Worm (Caenorhabditis elegans) whole organism, mixed stage, embryonic: Measurements from ENCODE around the gene cdr-1.
"Not testable (repeated sequence)": the region's sequence is repeated elsewhere in the genome, so short reads cannot be mapped to it uniquely, and the experiment has no call there.

Source experiments
- bed-3 ChIP-seq: fragments of 200-800 bp; sonication (Bioruptor generic); optimal IDR thresholded peaks from 3 replicates; lab custom pipeline; 2018; ENCODE audit warnings: mild to moderate bottlenecking, missing genetic modification characterization, moderate library complexity, missing compliant biosample characterization
- blmp-1 ChIP-seq: fragments of 150-350 bp; optimal IDR thresholded peaks from 2 replicates; lab custom pipeline; 2014; ENCODE audit warnings: missing biosample characterization, missing genetic modification characterization
- ceh-43 ChIP-seq: fragments of 200-800 bp; sonication (Bioruptor generic); optimal IDR thresholded peaks from 2 replicates; lab custom pipeline; 2018; ENCODE audit warnings: mild to moderate bottlenecking, missing genetic modification characterization, moderate library complexity, missing compliant biosample characterization
- ceh-83 ChIP-seq: fragments of 200-800 bp; sonication (Bioruptor generic); optimal IDR thresholded peaks from 2 replicates; lab custom pipeline; 2018; ENCODE audit warnings: mild to moderate bottlenecking, missing genetic modification characterization, missing compliant biosample characterization
- ces-1 ChIP-seq: fragments of 150-350 bp; optimal IDR thresholded peaks from 2 replicates; lab custom pipeline; 2014; ENCODE audit warnings: missing biosample characterization, missing genetic modification reagents, missing genetic modification characterization
- drap-1 ChIP-seq: fragments of 200-800 bp; sonication (Bioruptor generic); optimal IDR thresholded peaks from 3 replicates; lab custom pipeline; 2018; ENCODE audit warnings: mild to moderate bottlenecking, missing genetic modification characterization, missing compliant biosample characterization
- elt-1 ChIP-seq: sonication (generic microtip); optimal IDR thresholded peaks from 2 replicates; lab custom pipeline; 2017; ENCODE audit warnings: missing genetic modification characterization, mild to moderate bottlenecking, missing compliant biosample characterization, antibody characterized with exemption, moderate library complexity, borderline replicate concordance; ENCODE audit not compliant: insufficient read depth
- flh-1 ChIP-seq: fragments of 200-800 bp; sonication (Bioruptor generic); optimal IDR thresholded peaks from 2 replicates; lab custom pipeline; 2018; ENCODE audit warnings: mild to moderate bottlenecking, missing genetic modification characterization, moderate library complexity, missing compliant biosample characterization
- ham-2 ChIP-seq: fragments of 200-800 bp; sonication (Bioruptor generic); optimal IDR thresholded peaks from 2 replicates; lab custom pipeline; 2018; ENCODE audit warnings: mild to moderate bottlenecking, missing genetic modification characterization, missing compliant biosample characterization
- hlh-1 ChIP-seq: fragments of 150-350 bp; optimal IDR thresholded peaks from 2 replicates; lab custom pipeline; 2014; ENCODE audit warnings: missing biosample characterization, missing genetic modification reagents, missing genetic modification characterization
- lin-13 ChIP-seq: fragments of 150-350 bp; optimal IDR thresholded peaks from 2 replicates; lab custom pipeline; 2014; ENCODE audit warnings: missing biosample characterization, missing genetic modification characterization
- lin-32 ChIP-seq: fragments of 200-800 bp; sonication (Bioruptor generic); optimal IDR thresholded peaks from 2 replicates; lab custom pipeline; 2018; ENCODE audit warnings: mild to moderate bottlenecking, missing genetic modification characterization, missing compliant biosample characterization
- lsy-2 ChIP-seq: fragments of 150-350 bp; optimal IDR thresholded peaks from 2 replicates; lab custom pipeline; 2014; ENCODE audit warnings: missing biosample characterization, missing genetic modification characterization
- mab-5 ChIP-seq: fragments of 150-350 bp; optimal IDR thresholded peaks from 2 replicates; lab custom pipeline; 2014; ENCODE audit warnings: missing biosample characterization, missing genetic modification characterization
- nhr-12 ChIP-seq: fragments of 150-350 bp; optimal IDR thresholded peaks from 2 replicates; lab custom pipeline; 2014; ENCODE audit warnings: missing biosample characterization, missing genetic modification characterization
- nhr-237 ChIP-seq: fragments of 150-350 bp; optimal IDR thresholded peaks from 2 replicates; lab custom pipeline; 2014; ENCODE audit warnings: missing biosample characterization, missing genetic modification characterization
- nhr-28 ChIP-seq: fragments of 150-350 bp; optimal IDR thresholded peaks from 2 replicates; lab custom pipeline; 2014; ENCODE audit warnings: missing biosample characterization, missing genetic modification characterization
- nhr-76 ChIP-seq: sonication (generic microtip); optimal IDR thresholded peaks from 2 replicates; lab custom pipeline; 2017; ENCODE audit warnings: missing biosample characterization, missing genetic modification characterization
- pha-4 ChIP-seq: fragments of 150-350 bp; optimal IDR thresholded peaks from 2 replicates; lab custom pipeline; 2018; ENCODE audit warnings: missing biosample characterization, missing genetic modification reagents, missing genetic modification characterization
- sem-2 ChIP-seq: fragments of 200-800 bp; sonication (Bioruptor generic); optimal IDR thresholded peaks from 2 replicates; lab custom pipeline; 2018; ENCODE audit warnings: mild to moderate bottlenecking, missing genetic modification characterization, missing compliant biosample characterization
- snpc-4 ChIP-seq: fragments of 150-350 bp; optimal IDR thresholded peaks from 2 replicates; lab custom pipeline; 2014; ENCODE audit warnings: missing biosample characterization, missing genetic modification characterization
- sptf-1 ChIP-seq: sonication (generic microtip); optimal IDR thresholded peaks from 2 replicates; lab custom pipeline; 2017; ENCODE audit warnings: mild to moderate bottlenecking, missing genetic modification characterization, moderate library complexity, missing compliant biosample characterization
- tbx-8 ChIP-seq: fragments of 200-800 bp; sonication (Bioruptor generic); optimal IDR thresholded peaks from 2 replicates; lab custom pipeline; 2018; ENCODE audit warnings: mild to moderate bottlenecking, missing genetic modification characterization, moderate library complexity, missing compliant biosample characterization
- unc-120 ChIP-seq: sonication (generic microtip); optimal IDR thresholded peaks from 2 replicates; lab custom pipeline; 2017; ENCODE audit warnings: missing genetic modification characterization, missing compliant biosample characterization; ENCODE audit not compliant: poor library complexity, severe bottlenecking
- unc-39 ChIP-seq: fragments of 150-350 bp; optimal IDR thresholded peaks from 2 replicates; lab custom pipeline; 2014; ENCODE audit warnings: missing biosample characterization, missing genetic modification characterization
- unc-62 ChIP-seq: fragments of 150-350 bp; optimal IDR thresholded peaks from 2 replicates; lab custom pipeline; 2014; ENCODE audit warnings: missing biosample characterization, missing genetic modification reagents, missing genetic modification characterization
- zip-8 ChIP-seq: fragments of 150-350 bp; optimal IDR thresholded peaks from 2 replicates; lab custom pipeline; 2014; ENCODE audit warnings: missing biosample characterization, missing genetic modification characterization
- ztf-11 ChIP-seq: fragments of 150-350 bp; optimal IDR thresholded peaks from 2 replicates; lab custom pipeline; 2014; ENCODE audit warnings: missing biosample characterization, missing genetic modification characterization

Gene cdr-1

ce11 chrV:15924307-15924706 lies 3.2 kb downstream of the cdr-1 start, which contains the start of gene nhr-108:
Gene nhr-108, minus strand, starts transcription at chrV:15924472.
- no peak for TF ChIP-seq zip-8 (tag; lab: Kevin White, UChicago)
- TF ChIP-seq ceh-83, result no peak
- TF ChIP-seq snpc-4 (tag; lab: Kevin White, UChicago), result no peak
- no peak for TF ChIP-seq unc-62 (GFP tag; lab: Kevin White, UChicago)
- TF ChIP-seq ham-2 (GFP tag; lab: Kevin White, UChicago), result no peak
- no peak for TF ChIP-seq nhr-237 (tag; lab: Kevin White, UChicago)
- TF ChIP-seq lin-32 (GFP tag; lab: Kevin White, UChicago), result no peak
- TF ChIP-seq lin-13 (tag; lab: Kevin White, UChicago), result no peak

- TF ChIP-seq unc-62 (GFP tag; lab: Kevin White, UChicago), result no peak
- TF ChIP-seq ham-2 (GFP tag; lab: Kevin White, UChicago), result no peak
- no peak for TF ChIP-seq ztf-11 (tag; lab: Kevin White, UChicago)
- no peak for TF ChIP-seq ceh-43
- no peak for TF ChIP-seq pha-4
- TF ChIP-seq hlh-1, result no peak
- no peak for TF ChIP-seq ceh-83
Measured at ce11 chrV:15928325-15928724, 7.2 kb downstream of the cdr-1 start, which contains the start of gene pzf-1. Gene pzf-1, minus strand, starts transcription at chrV:15928425.

DNA sequence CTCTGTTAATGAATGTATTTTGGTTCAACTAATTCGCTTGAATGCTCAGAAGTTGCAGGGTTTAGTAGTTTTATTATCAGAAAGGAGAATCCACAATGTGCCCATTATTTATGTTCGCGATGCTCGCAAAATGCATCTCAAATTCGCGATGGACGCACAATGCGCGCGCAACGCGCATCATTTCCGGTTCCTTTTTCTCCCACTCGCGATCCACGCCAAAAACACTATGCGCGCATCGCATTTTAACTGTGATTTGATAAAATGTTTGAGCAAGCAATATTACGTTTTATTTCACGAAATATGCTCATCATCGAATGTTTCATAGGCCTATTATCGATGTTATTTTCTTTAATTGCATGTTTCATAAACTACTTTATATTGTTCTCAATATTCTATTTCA lies 8.8 kb downstream of the cdr-1 start, which contains the start of gene srbc-77:
Gene srbc-77 (plus strand): TSS at position 301 of the 400 bp plus-strand sequence.
- TF ChIP-seq nhr-76 (tag; lab: Kevin White, UChicago); tbx-8 (GFP tag; lab: Kevin White, UChicago); nhr-12: not testable (repeated sequence)

ce11 chrV:15932390-15932789 lies 11.3 kb downstream of the cdr-1 start, which contains the start of gene srw-26:
Gene srw-26, minus strand, starts transcription at chrV:15932490.
- TF ChIP-seq pha-4 (no peak), ces-1 (GFP tag; lab: Kevin White, UChicago) (no peak), ceh-43 (no peak), elt-1 (tag; lab: Kevin White, UChicago) (no peak), flh-1 (no peak), snpc-4 (tag; lab: Kevin White, UChicago) (no peak), nhr-28 (tag; lab: Kevin White, UChicago) (no peak), mab-5 (tag; lab: Kevin White, UChicago) (no peak), bed-3 (no peak), unc-120 (tag; lab: Kevin White, UChicago) (no peak), drap-1 (GFP tag; lab: Kevin White, UChicago) (no peak)
- TF ChIP-seq, all 35 proteins: peak for 0

ce11 chrV:15940254-15940653 lies 19.1 kb downstream of the cdr-1 start, which contains the start of gene srw-55:
Gene srw-55, minus strand, starts transcription at chrV:15940354.
- no peak for TF ChIP-seq blmp-1 (tag; lab: Kevin White, UChicago)
- TF ChIP-seq ham-2 (GFP tag; lab: Kevin White, UChicago), result no peak
- TF ChIP-seq unc-62 (GFP tag; lab: Kevin White, UChicago), result no peak
- no peak for TF ChIP-seq ceh-83
- TF ChIP-seq unc-39 (tag; lab: Kevin White, UChicago), result no peak
- TF ChIP-seq lsy-2 (tag; lab: Kevin White, UChicago), result no peak
- TF ChIP-seq lin-32 (GFP tag; lab: Kevin White, UChicago), result no peak
- no peak for TF ChIP-seq sem-2 (GFP tag; lab: Kevin White, UChicago)
- TF ChIP-seq unc-120 (tag; lab: Kevin White, UChicago), result no peak
- no peak for TF ChIP-seq pha-4
- no peak for TF ChIP-seq sptf-1 (tag; lab: Kevin White, UChicago)

DNA sequence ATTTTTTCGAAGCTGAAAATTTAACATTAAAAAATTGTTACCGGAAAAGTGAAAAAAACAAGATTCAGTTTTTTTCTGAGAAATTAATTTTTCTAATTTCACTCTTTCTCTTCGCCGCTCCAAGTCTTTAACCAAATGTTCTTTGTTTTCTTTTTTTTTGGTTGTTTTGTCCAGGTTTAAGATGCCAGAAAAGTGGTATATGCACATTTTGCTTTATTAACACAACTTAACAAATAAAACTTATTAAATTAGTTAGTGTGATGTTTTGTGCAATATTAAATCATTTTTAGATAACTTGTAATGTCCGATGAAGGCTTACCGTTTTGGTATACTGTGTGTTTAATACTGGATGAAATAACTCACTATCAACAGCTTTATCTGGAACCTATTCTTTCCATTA lies 22.0 kb downstream of the cdr-1 start, which contains the start of gene srw-53:
Gene srw-53 (plus strand): TSS at position 301 of the 400 bp plus-strand sequence.
- no peak for TF ChIP-seq unc-120 (tag; lab: Kevin White, UChicago)
- TF ChIP-seq snpc-4 (tag; lab: Kevin White, UChicago), result no peak
- TF ChIP-seq unc-39 (tag; lab: Kevin White, UChicago), result no peak
- no peak for TF ChIP-seq elt-1 (tag; lab: Kevin White, UChicago)
- no peak for TF ChIP-seq ces-1 (GFP tag; lab: Kevin White, UChicago)
- TF ChIP-seq ceh-43, result no peak
- TF ChIP-seq nhr-76 (tag; lab: Kevin White, UChicago), result no peak
- no peak for TF ChIP-seq flh-1
- TF ChIP-seq blmp-1 (tag; lab: Kevin White, UChicago), result no peak
- no peak for TF ChIP-seq sem-2 (GFP tag; lab: Kevin White, UChicago)
- TF ChIP-seq, all 35 proteins: peak for 0
